Worm (Caenorhabditis elegans) whole organism, early embryonic: Measurements from ENCODE around the gene act-5.

ENCODE experiments used
- B0310.2 ChIP-seq: sonication (generic microtip); optimal IDR thresholded peaks from 2 replicates; lab custom pipeline; 2016; ENCODE audit warnings: mild to moderate bottlenecking, missing genetic modification characterization, missing compliant biosample characterization
- F13C5.2 ChIP-seq: sonication (generic microtip); optimal IDR thresholded peaks from 2 replicates; lab custom pipeline; 2017; ENCODE audit warnings: mild to moderate bottlenecking, missing genetic modification characterization, inconsistent platforms, missing compliant biosample characterization
- aly-1 ChIP-seq: sonication (generic microtip); optimal IDR thresholded peaks from 2 replicates; lab custom pipeline; 2016; ENCODE audit warnings: missing genetic modification characterization, missing compliant biosample characterization
- ama-1 ChIP-seq: fragments of 150-350 bp; optimal IDR thresholded peaks from 2 replicates; lab custom pipeline; 2014
- ceh-13 ChIP-seq: fragments of 200-800 bp; sonication (Bioruptor generic); optimal IDR thresholded peaks from 2 replicates; lab custom pipeline; 2018; ENCODE audit warnings: mild to moderate bottlenecking, missing genetic modification characterization, missing compliant biosample characterization
- ceh-36 ChIP-seq: sonication (generic microtip); optimal IDR thresholded peaks from 2 replicates; lab custom pipeline; 2016; ENCODE audit warnings: missing genetic modification characterization, inconsistent platforms, missing compliant biosample characterization
- ets-7 ChIP-seq: sonication (generic microtip); optimal IDR thresholded peaks from 2 replicates; lab custom pipeline; 2016; ENCODE audit warnings: missing genotype, missing genetic modification characterization, missing compliant biosample characterization
- flt-1 ChIP-seq: fragments of 200-800 bp; sonication (Bioruptor generic); IDR thresholded peaks from 2 replicates; pipeline ENCODE4 v1.3.6; 2022; ENCODE audit warnings: missing genetic modification characterization, missing compliant biosample characterization
- hmbx-1 ChIP-seq: sonication (generic microtip); optimal IDR thresholded peaks from 2 replicates; lab custom pipeline; 2016; ENCODE audit warnings: mild to moderate bottlenecking, missing genetic modification characterization, missing compliant biosample characterization
- hmg-4 ChIP-seq: fragments of 200-800 bp; sonication (Bioruptor generic); optimal IDR thresholded peaks from 2 replicates; lab custom pipeline; 2018; ENCODE audit warnings: mild to moderate bottlenecking, missing genetic modification characterization, missing compliant biosample characterization
- hnd-1 ChIP-seq: sonication (generic microtip); optimal IDR thresholded peaks from 2 replicates; lab custom pipeline; 2016; ENCODE audit warnings: missing genetic modification characterization, missing compliant biosample characterization
- pes-1 ChIP-seq: fragments of 200-800 bp; sonication (Bioruptor generic); IDR thresholded peaks from 2 replicates; pipeline ENCODE4 v1.3.6; 2022; ENCODE audit warnings: missing genetic modification reagents, missing genetic modification characterization, missing compliant biosample characterization
- scrt-1 ChIP-seq: fragments of 200-800 bp; sonication (Bioruptor generic); IDR thresholded peaks from 2 replicates; pipeline ENCODE4 v1.3.6; 2022; ENCODE audit warnings: missing genetic modification characterization, missing compliant biosample characterization
- sea-1 ChIP-seq: fragments of 200-800 bp; sonication (Bioruptor generic); conservative IDR thresholded peaks from 2 replicates; pipeline ENCODE4 v1.3.6; 2022; ENCODE audit warnings: missing genetic modification characterization, missing compliant biosample characterization
- tbx-11 ChIP-seq: fragments of 200-800 bp; sonication (Bioruptor generic); IDR thresholded peaks from 2 replicates; pipeline ENCODE4 v1.3.6; 2022; ENCODE audit warnings: missing genetic modification characterization, missing compliant biosample characterization
- tbx-37 ChIP-seq: fragments of 200-800 bp; sonication (Bioruptor generic); conservative IDR thresholded peaks from 2 replicates; pipeline ENCODE4 v1.3.6; 2022; ENCODE audit warnings: missing genetic modification reagents, missing genetic modification characterization, missing compliant biosample characterization
- tra-4 ChIP-seq: sonication (generic microtip); optimal IDR thresholded peaks from 2 replicates; lab custom pipeline; 2017; ENCODE audit warnings: missing genetic modification characterization, missing compliant biosample characterization

The act-5 gene

DNA sequence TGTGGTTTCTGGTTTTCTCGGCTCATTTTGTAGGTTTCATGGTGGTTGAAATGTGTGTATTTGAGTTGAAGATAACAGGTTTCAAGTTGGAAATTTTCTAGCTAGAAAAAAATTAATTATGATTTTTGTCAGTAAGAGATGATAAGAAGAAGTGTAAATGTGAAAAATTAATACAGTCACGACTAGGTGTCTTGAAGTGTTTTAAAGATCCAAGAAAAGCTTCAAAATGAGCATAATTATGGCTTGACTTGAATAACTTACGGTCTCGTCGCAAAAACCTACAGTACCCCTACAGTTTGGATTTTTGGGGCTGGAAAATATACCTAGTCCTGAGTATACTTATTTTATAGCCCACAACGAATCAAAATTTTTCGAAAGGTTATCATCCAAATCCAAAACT lies 35.5 kb downstream of the act-5 start, which contains the start of gene exc-12:
Gene exc-12, minus strand, starts transcription at position 101 of the 400 bp plus-strand sequence.
- TF ChIP-seq hnd-1 (tag; lab: Kevin White, UChicago) (no peak), pes-1 (GFP tag; lab: Robert Waterston, UW) (no peak), F13C5.2 (no peak), sea-1 (no peak), tra-4 (tag; lab: Kevin White, UChicago) (no peak), hmbx-1 (tag; lab: Kevin White, UChicago) (no peak), ceh-13 (GFP tag; lab: Kevin White, UChicago) (no peak), hmg-4 (GFP tag; lab: Kevin White, UChicago) (no peak), ets-7 (tag; lab: Kevin White, UChicago) (no peak), tbx-11 (no peak), ceh-36 (tag; lab: Kevin White, UChicago) (no peak), ama-1 (lab: Kevin White, UChicago) (no peak), tbx-37 (GFP tag; lab: Robert Waterston, UW) (no peak), B0310.2 (tag; lab: Kevin White, UChicago) (no peak), aly-1 (no peak), flt-1 (no peak), scrt-1 (GFP tag; lab: Robert Waterston, UW) (no peak)

DNA sequence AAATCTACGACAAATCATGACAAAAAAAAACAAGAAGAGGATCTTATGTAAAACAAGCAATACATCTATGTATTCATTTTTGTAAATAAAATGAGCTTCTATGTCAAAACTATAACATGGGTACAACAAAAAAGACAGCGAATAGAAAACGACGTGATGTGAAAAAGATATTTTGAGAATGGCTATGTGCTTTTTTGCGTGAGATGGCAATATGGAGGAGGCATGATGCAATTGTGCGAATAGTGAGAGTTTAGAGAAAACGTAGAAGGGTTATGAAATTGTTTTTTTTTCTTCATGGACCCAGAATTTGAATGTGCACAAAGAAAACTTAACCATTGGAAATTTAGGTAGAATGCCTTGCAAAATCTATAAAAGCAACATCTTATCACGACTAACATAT lies 39.9 kb downstream of the act-5 start:
- no peak for TF ChIP-seq ama-1 (lab: Kevin White, UChicago)
- no peak for TF ChIP-seq hnd-1 (tag; lab: Kevin White, UChicago)
- TF ChIP-seq F13C5.2 = no peak
- TF ChIP-seq ceh-36 (tag; lab: Kevin White, UChicago) = no peak
- no peak for TF ChIP-seq pes-1 (GFP tag; lab: Robert Waterston, UW)
- TF ChIP-seq ceh-13 (GFP tag; lab: Kevin White, UChicago) = no peak
- no peak for TF ChIP-seq ets-7 (tag; lab: Kevin White, UChicago)
- TF ChIP-seq hmg-4 (GFP tag; lab: Kevin White, UChicago) = no peak
- TF ChIP-seq aly-1 = no peak
- TF ChIP-seq tbx-11 = no peak
- no peak for TF ChIP-seq tbx-37 (GFP tag; lab: Robert Waterston, UW)
- TF ChIP-seq B0310.2 (tag; lab: Kevin White, UChicago) = no peak
- no peak for TF ChIP-seq flt-1
- TF ChIP-seq tra-4 (tag; lab: Kevin White, UChicago) = no peak
- TF ChIP-seq hmbx-1 (tag; lab: Kevin White, UChicago) = no peak
- no peak for TF ChIP-seq sea-1
- no peak for TF ChIP-seq scrt-1 (GFP tag; lab: Robert Waterston, UW)

DNA sequence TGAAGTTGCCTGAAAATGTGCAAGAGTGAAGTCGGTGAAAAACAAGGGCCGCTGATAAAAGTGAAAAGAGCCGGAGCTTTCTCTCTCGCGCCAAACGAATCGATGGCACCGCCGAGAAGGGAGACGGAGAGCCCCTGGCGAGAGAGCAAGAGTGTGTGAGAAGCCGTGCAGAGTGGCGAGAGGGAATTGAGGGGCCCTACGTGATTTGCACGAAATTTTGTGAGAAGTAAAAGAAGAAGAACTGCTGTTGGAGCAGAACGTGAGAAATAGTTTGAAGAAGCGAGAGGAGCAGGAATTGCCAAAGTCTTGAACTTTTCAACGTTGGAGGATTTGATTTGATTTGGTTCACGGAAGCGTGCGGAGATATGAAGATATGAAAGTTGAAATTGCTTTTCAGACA lies 40.9 kb downstream of the act-5 start, which contains the start of gene aldo-1:
Gene aldo-1, minus strand, starts transcription at position 9 of the 400 bp plus-strand sequence.
- TF ChIP-seq B0310.2 (tag; lab: Kevin White, UChicago) (no peak), scrt-1 (GFP tag; lab: Robert Waterston, UW) (no peak), tbx-11 (no peak), ceh-36 (tag; lab: Kevin White, UChicago) (no peak), hmbx-1 (tag; lab: Kevin White, UChicago) (no peak), ama-1 (lab: Kevin White, UChicago) (no peak), ets-7 (tag; lab: Kevin White, UChicago) (no peak), hmg-4 (GFP tag; lab: Kevin White, UChicago) (no peak), tra-4 (tag; lab: Kevin White, UChicago) (no peak), sea-1 (no peak), flt-1 (no peak), hnd-1 (tag; lab: Kevin White, UChicago) (no peak), aly-1 (no peak), F13C5.2 (no peak), pes-1 (GFP tag; lab: Robert Waterston, UW) (no peak), tbx-37 (GFP tag; lab: Robert Waterston, UW) (no peak)

DNA sequence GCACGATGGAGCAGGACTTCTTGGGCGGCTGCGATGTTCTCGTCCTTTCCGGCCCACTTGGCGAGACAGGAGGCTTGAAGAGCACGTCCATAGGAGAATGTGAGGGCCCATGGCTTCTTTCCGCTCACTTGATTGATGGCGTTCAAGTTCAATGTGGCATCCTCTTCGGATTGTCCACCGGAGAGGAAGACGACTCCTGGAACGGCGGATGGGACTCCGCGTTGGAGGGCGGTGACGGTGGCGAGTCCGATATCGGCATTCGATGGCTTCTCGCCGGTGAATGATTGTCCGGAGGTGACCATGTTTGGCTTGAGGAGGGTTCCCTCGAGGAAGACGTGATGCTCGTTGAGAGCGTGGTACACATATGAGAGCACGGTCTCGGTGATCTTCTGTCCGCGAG lies 42.3 kb downstream of the act-5 start:
- TF ChIP-seq ceh-36 (tag; lab: Kevin White, UChicago) (no peak), tbx-11 (no peak), scrt-1 (GFP tag; lab: Robert Waterston, UW) (no peak), ceh-13 (GFP tag; lab: Kevin White, UChicago) (no peak), F13C5.2 (no peak), aly-1 (no peak), ets-7 (tag; lab: Kevin White, UChicago) (no peak)

DNA sequence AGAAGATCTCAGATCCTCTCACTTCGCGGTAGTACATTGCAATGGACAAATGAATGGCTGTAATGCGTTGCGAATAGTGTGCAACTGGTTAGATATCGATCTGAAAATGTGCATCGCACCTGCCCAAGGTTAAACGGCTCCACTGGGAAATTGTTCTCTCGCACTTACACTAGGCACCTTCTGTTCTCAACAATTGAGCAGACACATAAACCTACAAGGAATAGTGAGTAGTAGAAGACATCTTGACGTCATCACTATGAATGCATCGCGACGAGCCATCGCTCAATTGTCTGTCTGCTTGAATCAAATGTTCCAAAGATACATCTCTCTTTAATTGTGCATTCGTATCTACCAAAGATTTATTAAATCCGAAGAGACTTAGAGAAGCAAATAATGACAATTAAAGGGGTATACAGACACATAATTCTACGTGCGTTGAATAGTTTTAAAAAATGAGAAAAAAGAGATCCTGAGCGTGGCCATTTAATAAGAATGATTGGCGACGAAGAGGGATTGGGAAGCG lies 42.8 kb downstream of the act-5 start, which contains the start of gene T05D4.2:
Gene T05D4.2, minus strand, starts transcription at position 83 of the 523 bp plus-strand sequence.
- TF ChIP-seq ama-1 (lab: Kevin White, UChicago) (no peak), aly-1 (no peak), tra-4 (tag; lab: Kevin White, UChicago) (no peak), ets-7 (tag; lab: Kevin White, UChicago) (no peak), ceh-13 (GFP tag; lab: Kevin White, UChicago) (no peak), flt-1 (no peak), ceh-36 (tag; lab: Kevin White, UChicago) (no peak)

DNA sequence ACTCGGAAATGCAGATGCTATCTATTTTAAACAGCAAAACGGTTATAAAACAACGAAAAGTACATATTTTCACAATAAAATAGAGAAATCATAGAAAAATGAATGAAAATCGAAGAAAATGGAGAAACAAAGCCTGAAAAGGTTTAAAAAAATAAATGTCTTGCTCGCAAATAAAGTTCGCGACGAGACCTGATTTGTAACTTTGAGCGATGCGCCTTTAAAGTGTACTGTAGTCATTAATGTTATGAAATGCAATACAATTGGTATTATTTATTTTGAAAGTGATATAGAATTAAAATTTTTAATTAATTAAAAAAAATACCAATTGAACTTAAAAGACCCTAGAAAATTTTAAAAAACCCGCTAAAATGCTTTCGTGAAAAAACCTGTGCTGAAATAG lies 44.6 kb downstream of the act-5 start:
- TF ChIP-seq ets-7 (tag; lab: Kevin White, UChicago) (no peak), F13C5.2 (no peak), tbx-11 (no peak), tbx-37 (GFP tag; lab: Robert Waterston, UW) (no peak), flt-1 (no peak), hmg-4 (GFP tag; lab: Kevin White, UChicago) (no peak), ama-1 (lab: Kevin White, UChicago) (no peak), hmbx-1 (tag; lab: Kevin White, UChicago) (no peak), pes-1 (GFP tag; lab: Robert Waterston, UW) (no peak), aly-1 (no peak), ceh-13 (GFP tag; lab: Kevin White, UChicago) (no peak), scrt-1 (GFP tag; lab: Robert Waterston, UW) (no peak), tra-4 (tag; lab: Kevin White, UChicago) (no peak), ceh-36 (tag; lab: Kevin White, UChicago) (no peak), B0310.2 (tag; lab: Kevin White, UChicago) (no peak), hnd-1 (tag; lab: Kevin White, UChicago) (no peak), sea-1 (no peak)

DNA sequence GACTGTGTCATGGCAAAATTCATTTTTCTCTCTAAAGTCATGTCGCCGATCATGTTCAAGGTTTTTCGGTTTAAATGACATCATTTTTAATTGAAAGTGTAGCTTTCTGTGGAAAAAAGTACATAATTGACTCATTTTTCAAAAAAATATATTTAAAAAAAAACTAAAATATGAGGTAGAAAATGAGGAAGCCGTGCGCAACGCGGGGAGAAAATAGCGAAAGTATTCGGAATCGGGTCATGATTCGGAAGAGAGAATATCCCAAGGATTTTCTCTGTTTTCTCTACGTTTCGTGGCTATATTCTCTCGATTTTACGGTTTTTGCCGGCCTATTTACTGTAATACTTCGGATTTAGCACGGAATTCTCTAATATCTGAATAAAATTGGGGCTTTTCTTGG lies 45.2 kb downstream of the act-5 start:
- TF ChIP-seq flt-1 = no peak
- no peak for TF ChIP-seq hmbx-1 (tag; lab: Kevin White, UChicago)
- no peak for TF ChIP-seq F13C5.2
- no peak for TF ChIP-seq B0310.2 (tag; lab: Kevin White, UChicago)
- no peak for TF ChIP-seq sea-1
- TF ChIP-seq hmg-4 (GFP tag; lab: Kevin White, UChicago) = no peak
- no peak for TF ChIP-seq tbx-11
- TF ChIP-seq tra-4 (tag; lab: Kevin White, UChicago) = no peak
- TF ChIP-seq hnd-1 (tag; lab: Kevin White, UChicago) = no peak
- no peak for TF ChIP-seq ceh-13 (GFP tag; lab: Kevin White, UChicago)
- no peak for TF ChIP-seq scrt-1 (GFP tag; lab: Robert Waterston, UW)
- no peak for TF ChIP-seq ceh-36 (tag; lab: Kevin White, UChicago)
- TF ChIP-seq pes-1 (GFP tag; lab: Robert Waterston, UW) = no peak
- no peak for TF ChIP-seq ets-7 (tag; lab: Kevin White, UChicago)
- no peak for TF ChIP-seq tbx-37 (GFP tag; lab: Robert Waterston, UW)
- no peak for TF ChIP-seq ama-1 (lab: Kevin White, UChicago)
- no peak for TF ChIP-seq aly-1
